Worm (Caenorhabditis elegans) whole organism, mixed stage, embryonic: ENCODE results near the gene cpr-1.

ENCODE experiments used
- M03D4.4 ChIP-seq: sonication (generic microtip); optimal IDR thresholded peaks from 2 replicates; lab custom pipeline; 2017; ENCODE audit warnings: mild to moderate bottlenecking, missing genetic modification characterization, missing compliant biosample characterization
- bed-3 ChIP-seq: fragments of 200-800 bp; sonication (Bioruptor generic); optimal IDR thresholded peaks from 3 replicates; lab custom pipeline; 2018; ENCODE audit warnings: mild to moderate bottlenecking, missing genetic modification characterization, moderate library complexity, missing compliant biosample characterization
- blmp-1 ChIP-seq: fragments of 150-350 bp; optimal IDR thresholded peaks from 2 replicates; lab custom pipeline; 2014; ENCODE audit warnings: missing biosample characterization, missing genetic modification characterization
- ceh-39 ChIP-seq: fragments of 150-350 bp; optimal IDR thresholded peaks from 2 replicates; lab custom pipeline; 2014; ENCODE audit warnings: missing biosample characterization, missing genetic modification characterization
- ceh-43 ChIP-seq: fragments of 200-800 bp; sonication (Bioruptor generic); optimal IDR thresholded peaks from 2 replicates; lab custom pipeline; 2018; ENCODE audit warnings: mild to moderate bottlenecking, missing genetic modification characterization, moderate library complexity, missing compliant biosample characterization
- ceh-83 ChIP-seq: fragments of 200-800 bp; sonication (Bioruptor generic); optimal IDR thresholded peaks from 2 replicates; lab custom pipeline; 2018; ENCODE audit warnings: mild to moderate bottlenecking, missing genetic modification characterization, missing compliant biosample characterization
- ces-1 ChIP-seq: fragments of 150-350 bp; optimal IDR thresholded peaks from 2 replicates; lab custom pipeline; 2014; ENCODE audit warnings: missing biosample characterization, missing genetic modification reagents, missing genetic modification characterization
- cnd-1 ChIP-seq: fragments of 200-800 bp; sonication (Bioruptor generic); optimal IDR thresholded peaks from 2 replicates; lab custom pipeline; 2018; ENCODE audit warnings: mild to moderate bottlenecking, missing genetic modification characterization, missing compliant biosample characterization
- drap-1 ChIP-seq: fragments of 200-800 bp; sonication (Bioruptor generic); optimal IDR thresholded peaks from 3 replicates; lab custom pipeline; 2018; ENCODE audit warnings: mild to moderate bottlenecking, missing genetic modification characterization, missing compliant biosample characterization
- elt-1 ChIP-seq: sonication (generic microtip); optimal IDR thresholded peaks from 2 replicates; lab custom pipeline; 2017; ENCODE audit warnings: missing genetic modification characterization, mild to moderate bottlenecking, missing compliant biosample characterization, antibody characterized with exemption, moderate library complexity, borderline replicate concordance; ENCODE audit not compliant: insufficient read depth
- elt-3 ChIP-seq: fragments of 150-350 bp; optimal IDR thresholded peaks from 2 replicates; lab custom pipeline; 2014; ENCODE audit warnings: missing biosample characterization, missing genetic modification characterization
- flh-1 ChIP-seq: fragments of 200-800 bp; sonication (Bioruptor generic); optimal IDR thresholded peaks from 2 replicates; lab custom pipeline; 2018; ENCODE audit warnings: mild to moderate bottlenecking, missing genetic modification characterization, moderate library complexity, missing compliant biosample characterization
- ham-2 ChIP-seq: fragments of 200-800 bp; sonication (Bioruptor generic); optimal IDR thresholded peaks from 2 replicates; lab custom pipeline; 2018; ENCODE audit warnings: mild to moderate bottlenecking, missing genetic modification characterization, missing compliant biosample characterization
- hlh-1 ChIP-seq: fragments of 150-350 bp; optimal IDR thresholded peaks from 2 replicates; lab custom pipeline; 2014; ENCODE audit warnings: missing biosample characterization, missing genetic modification reagents, missing genetic modification characterization
- lin-13 ChIP-seq: fragments of 150-350 bp; optimal IDR thresholded peaks from 2 replicates; lab custom pipeline; 2014; ENCODE audit warnings: missing biosample characterization, missing genetic modification characterization
- lin-32 ChIP-seq: fragments of 200-800 bp; sonication (Bioruptor generic); optimal IDR thresholded peaks from 2 replicates; lab custom pipeline; 2018; ENCODE audit warnings: mild to moderate bottlenecking, missing genetic modification characterization, missing compliant biosample characterization
- lsy-2 ChIP-seq: fragments of 150-350 bp; optimal IDR thresholded peaks from 2 replicates; lab custom pipeline; 2014; ENCODE audit warnings: missing biosample characterization, missing genetic modification characterization
- mab-5 ChIP-seq: fragments of 150-350 bp; optimal IDR thresholded peaks from 2 replicates; lab custom pipeline; 2014; ENCODE audit warnings: missing biosample characterization, missing genetic modification characterization
- mep-1 ChIP-seq: fragments of 150-350 bp; optimal IDR thresholded peaks from 2 replicates; lab custom pipeline; 2017; ENCODE audit warnings: missing biosample characterization, missing genetic modification reagents, missing genetic modification characterization, inconsistent platforms
- mls-2 ChIP-seq: sonication (generic microtip); optimal IDR thresholded peaks from 2 replicates; lab custom pipeline; 2016; ENCODE audit warnings: mild to moderate bottlenecking, missing genetic modification characterization, moderate library complexity, missing compliant biosample characterization
- nhr-12 ChIP-seq: fragments of 150-350 bp; optimal IDR thresholded peaks from 2 replicates; lab custom pipeline; 2014; ENCODE audit warnings: missing biosample characterization, missing genetic modification characterization
- nhr-2 ChIP-seq: fragments of 150-350 bp; optimal IDR thresholded peaks from 2 replicates; lab custom pipeline; 2014; ENCODE audit warnings: missing biosample characterization, missing genetic modification characterization
- nhr-237 ChIP-seq: fragments of 150-350 bp; optimal IDR thresholded peaks from 2 replicates; lab custom pipeline; 2014; ENCODE audit warnings: missing biosample characterization, missing genetic modification characterization
- nhr-28 ChIP-seq: fragments of 150-350 bp; optimal IDR thresholded peaks from 2 replicates; lab custom pipeline; 2014; ENCODE audit warnings: missing biosample characterization, missing genetic modification characterization
- nhr-76 ChIP-seq: sonication (generic microtip); optimal IDR thresholded peaks from 2 replicates; lab custom pipeline; 2017; ENCODE audit warnings: missing biosample characterization, missing genetic modification characterization
- pha-4 ChIP-seq: fragments of 150-350 bp; optimal IDR thresholded peaks from 2 replicates; lab custom pipeline; 2018; ENCODE audit warnings: missing biosample characterization, missing genetic modification reagents, missing genetic modification characterization
- sem-2 ChIP-seq: fragments of 200-800 bp; sonication (Bioruptor generic); optimal IDR thresholded peaks from 2 replicates; lab custom pipeline; 2018; ENCODE audit warnings: mild to moderate bottlenecking, missing genetic modification characterization, missing compliant biosample characterization
- snpc-4 ChIP-seq: fragments of 150-350 bp; optimal IDR thresholded peaks from 2 replicates; lab custom pipeline; 2014; ENCODE audit warnings: missing biosample characterization, missing genetic modification characterization
- sptf-1 ChIP-seq: sonication (generic microtip); optimal IDR thresholded peaks from 2 replicates; lab custom pipeline; 2017; ENCODE audit warnings: mild to moderate bottlenecking, missing genetic modification characterization, moderate library complexity, missing compliant biosample characterization
- tbx-8 ChIP-seq: fragments of 200-800 bp; sonication (Bioruptor generic); optimal IDR thresholded peaks from 2 replicates; lab custom pipeline; 2018; ENCODE audit warnings: mild to moderate bottlenecking, missing genetic modification characterization, moderate library complexity, missing compliant biosample characterization
- unc-120 ChIP-seq: sonication (generic microtip); optimal IDR thresholded peaks from 2 replicates; lab custom pipeline; 2017; ENCODE audit warnings: missing genetic modification characterization, missing compliant biosample characterization; ENCODE audit not compliant: poor library complexity, severe bottlenecking
- unc-39 ChIP-seq: fragments of 150-350 bp; optimal IDR thresholded peaks from 2 replicates; lab custom pipeline; 2014; ENCODE audit warnings: missing biosample characterization, missing genetic modification characterization
- unc-62 ChIP-seq: fragments of 150-350 bp; optimal IDR thresholded peaks from 2 replicates; lab custom pipeline; 2014; ENCODE audit warnings: missing biosample characterization, missing genetic modification reagents, missing genetic modification characterization
- zip-8 ChIP-seq: fragments of 150-350 bp; optimal IDR thresholded peaks from 2 replicates; lab custom pipeline; 2014; ENCODE audit warnings: missing biosample characterization, missing genetic modification characterization
- ztf-11 ChIP-seq: fragments of 150-350 bp; optimal IDR thresholded peaks from 2 replicates; lab custom pipeline; 2014; ENCODE audit warnings: missing biosample characterization, missing genetic modification characterization

Gene cpr-1

ce11 chrV:11960831-11961190, 14.5 kb upstream of the cpr-1 start:
- TF ChIP-seq cnd-1 (tag; lab: Kevin White, UChicago): peak; percentile 48
- no peak for TF ChIP-seq ceh-83 (GFP tag; lab: Kevin White, UChicago)
- TF ChIP-seq unc-62 (GFP tag; lab: Kevin White, UChicago): peak; percentile 36
- TF ChIP-seq ces-1 (GFP tag; lab: Kevin White, UChicago): peak; percentile 59
- no peak for TF ChIP-seq mep-1 (tag; lab: Kevin White, UChicago)
- TF ChIP-seq sem-2 (GFP tag; lab: Kevin White, UChicago): no peak
- TF ChIP-seq blmp-1 (tag; lab: Kevin White, UChicago): no peak
- TF ChIP-seq sptf-1 (tag; lab: Kevin White, UChicago): peak; percentile 19
- TF ChIP-seq ceh-39 (tag; lab: Kevin White, UChicago): no peak
- TF ChIP-seq nhr-2 (tag; lab: Kevin White, UChicago): peak; percentile 84
- TF ChIP-seq mab-5: no peak
- TF ChIP-seq, all 35 proteins: peak for 5

ce11 chrV:11964723-11965122, 10.6 kb upstream of the cpr-1 start, which contains the start of gene F58H1.7:
TSS of gene F58H1.7 (minus strand) at chrV:11964823.
- TF ChIP-seq bed-3 (GFP tag; lab: Kevin White, UChicago) (no peak), ceh-43 (GFP tag; lab: Kevin White, UChicago) (no peak), ztf-11 (no peak), tbx-8 (GFP tag; lab: Kevin White, UChicago) (no peak), unc-120 (no peak), ces-1 (GFP tag; lab: Kevin White, UChicago) (no peak), drap-1 (GFP tag; lab: Kevin White, UChicago) (no peak)

ce11 chrV:11976734-11977133, 1.4 kb downstream of the cpr-1 start:
- TF ChIP-seq nhr-2 (tag; lab: Kevin White, UChicago): no peak
- no peak for TF ChIP-seq M03D4.4 (tag; lab: Kevin White, UChicago)
- no peak for TF ChIP-seq blmp-1 (tag; lab: Kevin White, UChicago)
- TF ChIP-seq mep-1 (tag; lab: Kevin White, UChicago): no peak
- no peak for TF ChIP-seq bed-3 (GFP tag; lab: Kevin White, UChicago)
- no peak for TF ChIP-seq ztf-11
- no peak for TF ChIP-seq hlh-1
- no peak for TF ChIP-seq lsy-2
- no peak for TF ChIP-seq elt-3 (tag; lab: Kevin White, UChicago)
- no peak for TF ChIP-seq sem-2 (GFP tag; lab: Kevin White, UChicago)
- TF ChIP-seq ces-1 (GFP tag; lab: Kevin White, UChicago): no peak
- no peak for TF ChIP-seq ceh-43 (GFP tag; lab: Kevin White, UChicago)

- TF ChIP-seq hlh-1: no peak
- TF ChIP-seq, all 35 proteins: peak for 0
Observed at ce11 chrV:11978179-11978578, 2.8 kb downstream of the cpr-1 start, which contains the start of gene mif-2. TSS of gene mif-2 (minus strand) at chrV:11978459.

ce11 chrV:11979673-11980561, 4.6 kb downstream of the cpr-1 start, which contains the start of gene snr-4:
TSS of gene snr-4 (minus strand) at chrV:11979723.
- peak; percentile 76 for TF ChIP-seq ham-2 (GFP tag; lab: Kevin White, UChicago)
- TF ChIP-seq lin-13: peak; percentile 93
- peak; percentile 64 for TF ChIP-seq tbx-8 (GFP tag; lab: Kevin White, UChicago)
- no peak for TF ChIP-seq snpc-4 (tag; lab: Kevin White, UChicago)
- TF ChIP-seq ceh-43 (GFP tag; lab: Kevin White, UChicago): no peak
- TF ChIP-seq ztf-11: peak; percentile 54
- no peak for TF ChIP-seq unc-39 (tag; lab: Kevin White, UChicago)
- peak; percentile 72 for TF ChIP-seq sptf-1 (tag; lab: Kevin White, UChicago)
- TF ChIP-seq lin-32 (GFP tag; lab: Kevin White, UChicago): no peak
- peak; percentile 81 for TF ChIP-seq mep-1 (tag; lab: Kevin White, UChicago)
- peak; percentile 51 for TF ChIP-seq sem-2 (GFP tag; lab: Kevin White, UChicago)
- peak; percentile 25 for TF ChIP-seq unc-62 (GFP tag; lab: Kevin White, UChicago)
- peak; percentile 35 for TF ChIP-seq hlh-1
- TF ChIP-seq ceh-39 (tag; lab: Kevin White, UChicago): peak; percentile 92
- peak; percentile 66 for TF ChIP-seq ceh-83 (GFP tag; lab: Kevin White, UChicago)
- peak; percentile 53 for TF ChIP-seq M03D4.4 (tag; lab: Kevin White, UChicago)
- peak; percentile 41 for TF ChIP-seq mls-2
- peak; percentile 71 for TF ChIP-seq unc-120
- no peak for TF ChIP-seq bed-3 (GFP tag; lab: Kevin White, UChicago)
- TF ChIP-seq zip-8 (tag; lab: Kevin White, UChicago): no peak
- no peak for TF ChIP-seq flh-1 (GFP tag; lab: Kevin White, UChicago)
- no peak for TF ChIP-seq nhr-2 (tag; lab: Kevin White, UChicago)
- TF ChIP-seq nhr-76 (tag; lab: Kevin White, UChicago): no peak
- TF ChIP-seq pha-4 (tag; lab: Kevin White, UChicago): peak; percentile 92
- TF ChIP-seq ces-1 (GFP tag; lab: Kevin White, UChicago): peak; percentile 65
- TF ChIP-seq mab-5: no peak
- TF ChIP-seq elt-3 (tag; lab: Kevin White, UChicago): no peak
- peak; percentile 44 for TF ChIP-seq nhr-12 (tag; lab: Kevin White, UChicago)
- no peak for TF ChIP-seq blmp-1 (tag; lab: Kevin White, UChicago)
- TF ChIP-seq elt-1 (tag; lab: Kevin White, UChicago): peak; percentile 31
- peak; percentile 82 for TF ChIP-seq drap-1 (GFP tag; lab: Kevin White, UChicago)
- peak; percentile 49 for TF ChIP-seq nhr-237
- peak; percentile 57 for TF ChIP-seq cnd-1 (tag; lab: Kevin White, UChicago)
- peak; percentile 81 for TF ChIP-seq lsy-2
- TF ChIP-seq nhr-28 (tag; lab: Kevin White, UChicago): no peak
